Worm (Caenorhabditis elegans) whole organism, L2 larva: ENCODE results near the gene ZK105.1.

Experiments
- C34F6.9 ChIP-seq: fragments of 150-350 bp; optimal IDR thresholded peaks from 2 replicates; lab custom pipeline; 2014; ENCODE audit warnings: missing biosample characterization, missing genetic modification characterization
- F13H6.1 ChIP-seq: sonication (generic microtip); optimal IDR thresholded peaks from 2 replicates; lab custom pipeline; 2016; ENCODE audit warnings: missing genetic modification characterization, missing compliant biosample characterization
- R02D3.7 ChIP-seq: fragments of 150-350 bp; optimal IDR thresholded peaks from 2 replicates; lab custom pipeline; 2014; ENCODE audit warnings: missing biosample characterization, missing genetic modification characterization
- Y55F3AM.14 ChIP-seq: fragments of 200-800 bp; sonication (Bioruptor generic); optimal IDR thresholded peaks from 2 replicates; lab custom pipeline; 2018; ENCODE audit warnings: mild to moderate bottlenecking, missing genetic modification characterization, missing compliant biosample characterization
- ZK546.5 ChIP-seq: sonication (generic microtip); optimal IDR thresholded peaks from 2 replicates; lab custom pipeline; 2017; ENCODE audit warnings: missing biosample characterization, missing genetic modification characterization
- alr-1 ChIP-seq: fragments of 150-350 bp; optimal IDR thresholded peaks from 2 replicates; lab custom pipeline; 2014; ENCODE audit warnings: missing biosample characterization, missing genetic modification characterization
- aly-2 ChIP-seq: fragments of 150-350 bp; optimal IDR thresholded peaks from 2 replicates; lab custom pipeline; 2014; ENCODE audit warnings: missing biosample characterization, missing genetic modification characterization
- ama-1 ChIP-seq: fragments of 150-350 bp; optimal IDR thresholded peaks from 2 replicates; lab custom pipeline; 2018; ENCODE audit warnings: inconsistent platforms
- blmp-1 ChIP-seq: sonication (generic microtip); optimal IDR thresholded peaks from 2 replicates; lab custom pipeline; 2017; ENCODE audit warnings: missing genetic modification characterization, mild to moderate bottlenecking, missing compliant biosample characterization, antibody characterized with exemption, moderate library complexity; ENCODE audit not compliant: insufficient read depth
- ceh-16 ChIP-seq: fragments of 150-350 bp; optimal IDR thresholded peaks from 2 replicates; lab custom pipeline; 2014; ENCODE audit warnings: missing biosample characterization, missing genetic modification characterization
- ceh-82 ChIP-seq: fragments of 150-350 bp; optimal IDR thresholded peaks from 2 replicates; lab custom pipeline; 2014; ENCODE audit warnings: missing biosample characterization, missing genetic modification characterization
- crh-2 ChIP-seq: sonication (generic microtip); optimal IDR thresholded peaks from 2 replicates; lab custom pipeline; 2017; ENCODE audit warnings: missing biosample characterization, missing genetic modification characterization
- dmd-4 ChIP-seq: sonication (generic microtip); optimal IDR thresholded peaks from 2 replicates; lab custom pipeline; 2017; ENCODE audit warnings: missing biosample characterization, missing genetic modification characterization
- egl-27 ChIP-seq: sonication (generic microtip); optimal IDR thresholded peaks from 3 replicates; lab custom pipeline; 2017; ENCODE audit warnings: missing biosample characterization, missing genetic modification reagents, missing genetic modification characterization
- elt-1 ChIP-seq: fragments of 150-350 bp; optimal IDR thresholded peaks from 2 replicates; lab custom pipeline; 2014; ENCODE audit warnings: missing biosample characterization, missing genetic modification characterization
- elt-3 ChIP-seq: sonication (generic microtip); optimal IDR thresholded peaks from 2 replicates; lab custom pipeline; 2017; ENCODE audit warnings: missing biosample characterization, missing genetic modification characterization
- fos-1 ChIP-seq: fragments of 150-350 bp; optimal IDR thresholded peaks from 2 replicates; lab custom pipeline; 2014; ENCODE audit warnings: missing biosample characterization, missing genetic modification characterization
- gmeb-1 ChIP-seq: fragments of 150-350 bp; optimal IDR thresholded peaks from 2 replicates; lab custom pipeline; 2014; ENCODE audit warnings: missing biosample characterization, missing genetic modification characterization
- lin-11 ChIP-seq: fragments of 150-350 bp; sonication (generic microtip); optimal IDR thresholded peaks from 2 replicates; lab custom pipeline; 2014; ENCODE audit warnings: missing biosample characterization, missing genetic modification characterization, inconsistent platforms, mixed read lengths
- lin-13 ChIP-seq: fragments of 150-350 bp; optimal IDR thresholded peaks from 2 replicates; lab custom pipeline; 2014; ENCODE audit warnings: missing biosample characterization, missing genetic modification reagents, missing genetic modification characterization
- lin-39 ChIP-seq: fragments of 150-350 bp; optimal IDR thresholded peaks from 2 replicates; lab custom pipeline; 2014; ENCODE audit warnings: missing biosample characterization, missing genetic modification reagents, missing genetic modification characterization
- lsy-2 ChIP-seq, 2 experiments: fragments of 150-350 bp in 1 of 2; sonication (generic microtip) in 1 of 2; optimal IDR thresholded peaks; 2 replicates each; lab custom pipeline; 2014 to 2017; ENCODE audit warnings: missing biosample characterization in 2 of 2, missing genetic modification characterization in 2 of 2
- mab-5 ChIP-seq: fragments of 150-350 bp; optimal IDR thresholded peaks from 2 replicates; lab custom pipeline; 2014; ENCODE audit warnings: missing biosample characterization, missing genetic modification characterization
- mbf-1 ChIP-seq: sonication (generic microtip); optimal IDR thresholded peaks from 2 replicates; lab custom pipeline; 2017; ENCODE audit warnings: missing biosample characterization, missing genetic modification characterization
- mdl-1 ChIP-seq, 2 experiments: fragments of 150-350 bp in 1 of 2; sonication (generic microtip) in 1 of 2; optimal IDR thresholded peaks; 2 replicates each; lab custom pipeline; 2017; ENCODE audit warnings: missing biosample characterization in 2 of 2, missing genetic modification characterization in 2 of 2
- nhr-10 ChIP-seq: sonication (generic microtip); optimal IDR thresholded peaks from 2 replicates; lab custom pipeline; 2017; ENCODE audit warnings: missing biosample characterization, missing genetic modification characterization
- nhr-11 ChIP-seq: fragments of 150-350 bp; optimal IDR thresholded peaks from 2 replicates; lab custom pipeline; 2014; ENCODE audit warnings: missing biosample characterization, missing genetic modification characterization
- nhr-12 ChIP-seq: fragments of 150-350 bp; optimal IDR thresholded peaks from 2 replicates; lab custom pipeline; 2014; ENCODE audit warnings: missing biosample characterization, missing genetic modification characterization
- nhr-129 ChIP-seq: fragments of 150-350 bp; optimal IDR thresholded peaks from 2 replicates; lab custom pipeline; 2014; ENCODE audit warnings: missing biosample characterization, missing genetic modification characterization
- nhr-21 ChIP-seq: fragments of 150-350 bp; optimal IDR thresholded peaks from 2 replicates; lab custom pipeline; 2014; ENCODE audit warnings: missing biosample characterization, missing genetic modification characterization
- nhr-23 ChIP-seq: fragments of 150-350 bp; optimal IDR thresholded peaks from 2 replicates; lab custom pipeline; 2014; ENCODE audit warnings: missing biosample characterization, missing genetic modification reagents, missing genetic modification characterization
- nhr-237 ChIP-seq: fragments of 150-350 bp; optimal IDR thresholded peaks from 2 replicates; lab custom pipeline; 2014; ENCODE audit warnings: missing biosample characterization, missing genetic modification characterization
- nhr-25 ChIP-seq: fragments of 150-350 bp; sonication (generic microtip); optimal IDR thresholded peaks from 3 replicates; lab custom pipeline; 2014; ENCODE audit warnings: missing biosample characterization, missing genetic modification characterization
- nhr-6 ChIP-seq: fragments of 150-350 bp; optimal IDR thresholded peaks from 2 replicates; lab custom pipeline; 2014; ENCODE audit warnings: missing biosample characterization, missing genetic modification characterization
- nhr-77 ChIP-seq: fragments of 150-350 bp; optimal IDR thresholded peaks from 2 replicates; lab custom pipeline; 2014; ENCODE audit warnings: missing biosample characterization, missing genetic modification characterization
- peb-1 ChIP-seq: fragments of 150-350 bp; optimal IDR thresholded peaks from 2 replicates; lab custom pipeline; 2014; ENCODE audit warnings: missing biosample characterization, missing genetic modification characterization
- sem-4 ChIP-seq: fragments of 150-350 bp; optimal IDR thresholded peaks from 2 replicates; lab custom pipeline; 2014; ENCODE audit warnings: missing biosample characterization, missing genetic modification reagents, missing genetic modification characterization
- skn-1 ChIP-seq: sonication (generic microtip); optimal IDR thresholded peaks from 2 replicates; lab custom pipeline; 2017; ENCODE audit warnings: missing biosample characterization, missing genetic modification characterization
- sma-3 ChIP-seq: sonication (generic microtip); optimal IDR thresholded peaks from 2 replicates; lab custom pipeline; 2016; ENCODE audit warnings: missing genetic modification reagents, missing genetic modification characterization, missing compliant biosample characterization
- sma-9 ChIP-seq, 2 experiments: fragments of 150-350 bp in 1 of 2; sonication (generic microtip) in 1 of 2; optimal IDR thresholded peaks; 2 replicates each; lab custom pipeline; 2014 to 2016; ENCODE audit warnings: missing genetic modification characterization in 2 of 2, mild to moderate bottlenecking in 1 of 2, missing biosample characterization in 1 of 2, missing compliant biosample characterization in 1 of 2, missing genetic modification reagents in 1 of 2, moderate library complexity in 1 of 2
- snpc-4 ChIP-seq: fragments of 150-350 bp; optimal IDR thresholded peaks from 2 replicates; lab custom pipeline; 2014; ENCODE audit warnings: missing biosample characterization, missing genetic modification characterization
- unc-39 ChIP-seq: fragments of 150-350 bp; optimal IDR thresholded peaks from 2 replicates; lab custom pipeline; 2014; ENCODE audit warnings: missing biosample characterization, missing genetic modification characterization
- unc-55 ChIP-seq: fragments of 150-350 bp; sonication (generic microtip); optimal IDR thresholded peaks from 3 replicates; lab custom pipeline; 2014; ENCODE audit warnings: missing biosample characterization, missing genetic modification reagents, missing genetic modification characterization
- unc-62 ChIP-seq: fragments of 150-350 bp; optimal IDR thresholded peaks from 2 replicates; lab custom pipeline; 2014; ENCODE audit warnings: missing biosample characterization, missing genetic modification reagents, missing genetic modification characterization
- zag-1 ChIP-seq: fragments of 150-350 bp; optimal IDR thresholded peaks from 2 replicates; lab custom pipeline; 2014; ENCODE audit warnings: missing biosample characterization, missing genetic modification characterization
- ztf-1 ChIP-seq: fragments of 200-800 bp; sonication (Bioruptor generic); conservative IDR thresholded peaks from 2 replicates; pipeline ENCODE4 v1.3.6; 2022; ENCODE audit warnings: missing genetic modification characterization, missing compliant biosample characterization
- ztf-11 ChIP-seq: sonication (generic microtip); optimal IDR thresholded peaks from 2 replicates; lab custom pipeline; 2017; ENCODE audit warnings: missing biosample characterization, missing genetic modification characterization
- ztf-4 ChIP-seq: fragments of 150-350 bp; optimal IDR thresholded peaks from 2 replicates; lab custom pipeline; 2014; ENCODE audit warnings: missing biosample characterization, missing genetic modification characterization

The ZK105.1 gene

DNA sequence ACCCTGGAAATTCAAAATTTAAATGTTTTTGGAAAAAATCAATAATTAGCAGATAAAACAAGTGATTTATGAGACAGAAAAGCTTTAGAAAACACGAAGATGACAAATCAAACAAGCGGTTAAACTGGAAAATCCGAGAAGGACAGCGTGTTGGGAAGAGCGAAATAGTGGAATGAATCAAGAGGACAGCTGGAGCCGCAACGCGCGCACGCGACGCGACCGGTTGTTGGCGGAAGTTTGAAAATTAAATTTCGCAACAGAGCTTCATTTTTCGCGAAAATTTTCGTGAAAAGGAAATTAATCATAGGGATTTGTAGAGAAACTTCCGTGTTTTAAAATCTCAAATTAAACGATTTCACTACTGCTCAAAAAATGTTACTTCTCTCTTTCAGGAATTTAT is 21.1 kb downstream of the ZK105.1 start, which contains the start of gene clic-1:
Gene clic-1, minus strand, starts transcription at position 3 of the 400 bp plus-strand sequence.
- no peak for TF ChIP-seq nhr-23 (tag; lab: Kevin White, UChicago)
- no peak for TF ChIP-seq lin-39 (tag; lab: Kevin White, UChicago)
- peak; percentile 39 for TF ChIP-seq crh-2
- TF ChIP-seq ama-1 (lab: Kevin White, UChicago): peak; percentile 42
- peak; percentile 21 for TF ChIP-seq sma-3 (GFP tag; lab: Kevin White, UChicago)
- TF ChIP-seq gmeb-1 (tag; lab: Kevin White, UChicago): peak; percentile 92
- TF ChIP-seq elt-3 (tag; lab: Kevin White, UChicago): no peak
- TF ChIP-seq unc-39: no peak
- no peak for TF ChIP-seq mab-5 (tag; lab: Kevin White, UChicago)
- TF ChIP-seq aly-2: no peak
- TF ChIP-seq alr-1 (tag; lab: Kevin White, UChicago): no peak
- TF ChIP-seq blmp-1 (tag; lab: Kevin White, UChicago): no peak
- no peak for TF ChIP-seq skn-1 (tag; lab: Kevin White, UChicago)
- peak; percentile 48 for TF ChIP-seq lin-11
- no peak for TF ChIP-seq ztf-4 (tag; lab: Kevin White, UChicago)
- TF ChIP-seq mdl-1 (tag; optimal IDR thresholded peaks at IDR 0.05; lab: Kevin White, UChicago): peak in 1 of 2 experiments; percentile 51
- no peak for TF ChIP-seq nhr-237 (tag; lab: Kevin White, UChicago)
- peak; percentile 41 for TF ChIP-seq sma-9 (GFP tag; optimal IDR thresholded peaks at IDR 0.05; lab: Kevin White, UChicago)
- no peak for TF ChIP-seq sma-9 (tag; optimal IDR thresholded peaks at IDR 0.05; lab: Kevin White, UChicago)
- TF ChIP-seq nhr-11: no peak
- TF ChIP-seq mbf-1 (tag; lab: Kevin White, UChicago): no peak
- peak; percentile 80 for TF ChIP-seq unc-55 (GFP tag; lab: Kevin White, UChicago)
- TF ChIP-seq lsy-2 (tag; optimal IDR thresholded peaks at IDR 0.05; lab: Kevin White, UChicago): peak; percentile 51 to 72
- no peak for TF ChIP-seq ceh-16 (tag; lab: Kevin White, UChicago)
- peak; percentile 46 for TF ChIP-seq nhr-21
- no peak for TF ChIP-seq nhr-6 (tag; lab: Kevin White, UChicago)
- peak; percentile 40 for TF ChIP-seq nhr-129 (tag; lab: Kevin White, UChicago)
- TF ChIP-seq ztf-11: no peak
- TF ChIP-seq fos-1: peak; percentile 42
- TF ChIP-seq nhr-25 (tag; lab: Kevin White, UChicago): no peak
- TF ChIP-seq F13H6.1 (tag; lab: Kevin White, UChicago): peak; percentile 53
- no peak for TF ChIP-seq nhr-77
- TF ChIP-seq lin-13 (GFP tag; lab: Kevin White, UChicago): peak; percentile 58
- no peak for TF ChIP-seq dmd-4 (tag; lab: Kevin White, UChicago)
- no peak for TF ChIP-seq nhr-12 (tag; lab: Kevin White, UChicago)
- no peak for TF ChIP-seq elt-1 (tag; lab: Kevin White, UChicago)
- TF ChIP-seq egl-27: peak; percentile 7
- TF ChIP-seq C34F6.9 (tag; lab: Kevin White, UChicago): peak; percentile 78
- TF ChIP-seq nhr-10: no peak
- no peak for TF ChIP-seq Y55F3AM.14
- peak; percentile 4 for TF ChIP-seq zag-1
- TF ChIP-seq sem-4 (tag; lab: Kevin White, UChicago): no peak
- no peak for TF ChIP-seq unc-62 (GFP tag; lab: Kevin White, UChicago)
- no peak for TF ChIP-seq peb-1 (tag; lab: Kevin White, UChicago)
- TF ChIP-seq snpc-4 (tag; lab: Kevin White, UChicago): peak; percentile 53
- no peak for TF ChIP-seq ztf-1 (GFP tag; lab: Robert Waterston, UW)
- TF ChIP-seq ceh-82 (tag; lab: Kevin White, UChicago): no peak
- TF ChIP-seq ZK546.5 (tag; lab: Kevin White, UChicago): no peak
- TF ChIP-seq R02D3.7 (tag; lab: Kevin White, UChicago): no peak
